Worm (Caenorhabditis elegans) whole organism, L2 larva: ENCODE data around the gene F54B11.5.
A peak's percentile ranks its signal among the peaks of the same experiment; 100 is the strongest.

Experiments used
- C34F6.9 ChIP-seq: fragments of 150-350 bp; optimal IDR thresholded peaks from 2 replicates; lab custom pipeline; 2014; ENCODE audit warnings: missing biosample characterization, missing genetic modification characterization
- F13H6.1 ChIP-seq: sonication (generic microtip); optimal IDR thresholded peaks from 2 replicates; lab custom pipeline; 2016; ENCODE audit warnings: missing genetic modification characterization, missing compliant biosample characterization
- R02D3.7 ChIP-seq: fragments of 150-350 bp; optimal IDR thresholded peaks from 2 replicates; lab custom pipeline; 2014; ENCODE audit warnings: missing biosample characterization, missing genetic modification characterization
- Y55F3AM.14 ChIP-seq: fragments of 200-800 bp; sonication (Bioruptor generic); optimal IDR thresholded peaks from 2 replicates; lab custom pipeline; 2018; ENCODE audit warnings: mild to moderate bottlenecking, missing genetic modification characterization, missing compliant biosample characterization
- ZK546.5 ChIP-seq: sonication (generic microtip); optimal IDR thresholded peaks from 2 replicates; lab custom pipeline; 2017; ENCODE audit warnings: missing biosample characterization, missing genetic modification characterization
- aly-2 ChIP-seq: fragments of 150-350 bp; optimal IDR thresholded peaks from 2 replicates; lab custom pipeline; 2014; ENCODE audit warnings: missing biosample characterization, missing genetic modification characterization
- ama-1 ChIP-seq: fragments of 150-350 bp; optimal IDR thresholded peaks from 2 replicates; lab custom pipeline; 2018; ENCODE audit warnings: inconsistent platforms
- blmp-1 ChIP-seq: sonication (generic microtip); optimal IDR thresholded peaks from 2 replicates; lab custom pipeline; 2017; ENCODE audit warnings: missing genetic modification characterization, mild to moderate bottlenecking, missing compliant biosample characterization, antibody characterized with exemption, moderate library complexity; ENCODE audit not compliant: insufficient read depth
- ceh-16 ChIP-seq: fragments of 150-350 bp; optimal IDR thresholded peaks from 2 replicates; lab custom pipeline; 2014; ENCODE audit warnings: missing biosample characterization, missing genetic modification characterization
- ceh-82 ChIP-seq: fragments of 150-350 bp; optimal IDR thresholded peaks from 2 replicates; lab custom pipeline; 2014; ENCODE audit warnings: missing biosample characterization, missing genetic modification characterization
- egl-27 ChIP-seq: sonication (generic microtip); optimal IDR thresholded peaks from 3 replicates; lab custom pipeline; 2017; ENCODE audit warnings: missing biosample characterization, missing genetic modification reagents, missing genetic modification characterization
- elt-3 ChIP-seq: sonication (generic microtip); optimal IDR thresholded peaks from 2 replicates; lab custom pipeline; 2017; ENCODE audit warnings: missing biosample characterization, missing genetic modification characterization
- fos-1 ChIP-seq: fragments of 150-350 bp; optimal IDR thresholded peaks from 2 replicates; lab custom pipeline; 2014; ENCODE audit warnings: missing biosample characterization, missing genetic modification characterization
- gmeb-1 ChIP-seq: fragments of 150-350 bp; optimal IDR thresholded peaks from 2 replicates; lab custom pipeline; 2014; ENCODE audit warnings: missing biosample characterization, missing genetic modification characterization
- lin-11 ChIP-seq: fragments of 150-350 bp; sonication (generic microtip); optimal IDR thresholded peaks from 2 replicates; lab custom pipeline; 2014; ENCODE audit warnings: missing biosample characterization, missing genetic modification characterization, inconsistent platforms, mixed read lengths
- lin-13 ChIP-seq: fragments of 150-350 bp; optimal IDR thresholded peaks from 2 replicates; lab custom pipeline; 2014; ENCODE audit warnings: missing biosample characterization, missing genetic modification reagents, missing genetic modification characterization
- lin-39 ChIP-seq: fragments of 150-350 bp; optimal IDR thresholded peaks from 2 replicates; lab custom pipeline; 2014; ENCODE audit warnings: missing biosample characterization, missing genetic modification reagents, missing genetic modification characterization
- lsy-2 ChIP-seq, 2 experiments: fragments of 150-350 bp in 1 of 2; sonication (generic microtip) in 1 of 2; optimal IDR thresholded peaks; 2 replicates each; lab custom pipeline; 2014 to 2017; ENCODE audit warnings: missing biosample characterization in 2 of 2, missing genetic modification characterization in 2 of 2
- mab-5 ChIP-seq: fragments of 150-350 bp; optimal IDR thresholded peaks from 2 replicates; lab custom pipeline; 2014; ENCODE audit warnings: missing biosample characterization, missing genetic modification characterization
- mbf-1 ChIP-seq: sonication (generic microtip); optimal IDR thresholded peaks from 2 replicates; lab custom pipeline; 2017; ENCODE audit warnings: missing biosample characterization, missing genetic modification characterization
- mdl-1 ChIP-seq, 2 experiments: fragments of 150-350 bp in 1 of 2; sonication (generic microtip) in 1 of 2; optimal IDR thresholded peaks; 2 replicates each; lab custom pipeline; 2017; ENCODE audit warnings: missing biosample characterization in 2 of 2, missing genetic modification characterization in 2 of 2
- nhr-10 ChIP-seq: sonication (generic microtip); optimal IDR thresholded peaks from 2 replicates; lab custom pipeline; 2017; ENCODE audit warnings: missing biosample characterization, missing genetic modification characterization
- nhr-11 ChIP-seq: fragments of 150-350 bp; optimal IDR thresholded peaks from 2 replicates; lab custom pipeline; 2014; ENCODE audit warnings: missing biosample characterization, missing genetic modification characterization
- nhr-12 ChIP-seq: fragments of 150-350 bp; optimal IDR thresholded peaks from 2 replicates; lab custom pipeline; 2014; ENCODE audit warnings: missing biosample characterization, missing genetic modification characterization
- nhr-129 ChIP-seq: fragments of 150-350 bp; optimal IDR thresholded peaks from 2 replicates; lab custom pipeline; 2014; ENCODE audit warnings: missing biosample characterization, missing genetic modification characterization
- nhr-21 ChIP-seq: fragments of 150-350 bp; optimal IDR thresholded peaks from 2 replicates; lab custom pipeline; 2014; ENCODE audit warnings: missing biosample characterization, missing genetic modification characterization
- nhr-237 ChIP-seq: fragments of 150-350 bp; optimal IDR thresholded peaks from 2 replicates; lab custom pipeline; 2014; ENCODE audit warnings: missing biosample characterization, missing genetic modification characterization
- nhr-25 ChIP-seq: fragments of 150-350 bp; sonication (generic microtip); optimal IDR thresholded peaks from 3 replicates; lab custom pipeline; 2014; ENCODE audit warnings: missing biosample characterization, missing genetic modification characterization
- nhr-6 ChIP-seq: fragments of 150-350 bp; optimal IDR thresholded peaks from 2 replicates; lab custom pipeline; 2014; ENCODE audit warnings: missing biosample characterization, missing genetic modification characterization
- nhr-77 ChIP-seq: fragments of 150-350 bp; optimal IDR thresholded peaks from 2 replicates; lab custom pipeline; 2014; ENCODE audit warnings: missing biosample characterization, missing genetic modification characterization
- peb-1 ChIP-seq: fragments of 150-350 bp; optimal IDR thresholded peaks from 2 replicates; lab custom pipeline; 2014; ENCODE audit warnings: missing biosample characterization, missing genetic modification characterization
- sem-4 ChIP-seq: fragments of 150-350 bp; optimal IDR thresholded peaks from 2 replicates; lab custom pipeline; 2014; ENCODE audit warnings: missing biosample characterization, missing genetic modification reagents, missing genetic modification characterization
- skn-1 ChIP-seq: sonication (generic microtip); optimal IDR thresholded peaks from 2 replicates; lab custom pipeline; 2017; ENCODE audit warnings: missing biosample characterization, missing genetic modification characterization
- sma-9 ChIP-seq, 2 experiments: fragments of 150-350 bp in 1 of 2; sonication (generic microtip) in 1 of 2; optimal IDR thresholded peaks; 2 replicates each; lab custom pipeline; 2014 to 2016; ENCODE audit warnings: missing genetic modification characterization in 2 of 2, mild to moderate bottlenecking in 1 of 2, missing biosample characterization in 1 of 2, missing compliant biosample characterization in 1 of 2, missing genetic modification reagents in 1 of 2, moderate library complexity in 1 of 2
- snpc-4 ChIP-seq: fragments of 150-350 bp; optimal IDR thresholded peaks from 2 replicates; lab custom pipeline; 2014; ENCODE audit warnings: missing biosample characterization, missing genetic modification characterization
- unc-39 ChIP-seq: fragments of 150-350 bp; optimal IDR thresholded peaks from 2 replicates; lab custom pipeline; 2014; ENCODE audit warnings: missing biosample characterization, missing genetic modification characterization
- zag-1 ChIP-seq: fragments of 150-350 bp; optimal IDR thresholded peaks from 2 replicates; lab custom pipeline; 2014; ENCODE audit warnings: missing biosample characterization, missing genetic modification characterization
- ztf-1 ChIP-seq: fragments of 200-800 bp; sonication (Bioruptor generic); conservative IDR thresholded peaks from 2 replicates; pipeline ENCODE4 v1.3.6; 2022; ENCODE audit warnings: missing genetic modification characterization, missing compliant biosample characterization
- ztf-4 ChIP-seq: fragments of 150-350 bp; optimal IDR thresholded peaks from 2 replicates; lab custom pipeline; 2014; ENCODE audit warnings: missing biosample characterization, missing genetic modification characterization

F54B11.5 gene

DNA sequence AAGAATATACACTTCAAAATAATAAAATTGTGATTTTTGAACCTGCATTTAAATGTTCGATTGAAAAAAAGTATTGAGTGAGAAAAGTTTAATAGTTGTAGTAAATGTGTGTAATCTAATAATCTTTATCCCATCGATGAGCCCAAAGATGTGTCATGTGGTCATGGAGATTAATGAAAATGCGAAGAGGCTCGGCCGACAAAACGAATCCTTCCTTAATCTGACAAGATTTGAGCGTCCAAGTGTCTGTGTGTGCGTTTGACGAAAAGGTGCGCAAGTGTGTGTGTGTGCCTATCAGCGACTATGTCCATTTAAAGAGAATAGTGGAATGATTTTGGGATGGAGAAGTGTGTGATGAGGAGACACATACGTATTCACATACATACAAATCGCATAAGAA, 21.8 kb downstream of the F54B11.5 start:
- no peak for TF ChIP-seq egl-27
- no peak for TF ChIP-seq nhr-129 (tag; lab: Kevin White, UChicago)
- TF ChIP-seq skn-1 (tag; lab: Kevin White, UChicago): no peak
- TF ChIP-seq aly-2 (tag; lab: Kevin White, UChicago): no peak
- TF ChIP-seq fos-1 (tag; lab: Kevin White, UChicago): no peak
- TF ChIP-seq nhr-25 (tag; lab: Kevin White, UChicago): no peak
- TF ChIP-seq zag-1 (tag; lab: Kevin White, UChicago): no peak
- no peak for TF ChIP-seq sma-9 (GFP tag; optimal IDR thresholded peaks at IDR 0.05; lab: Kevin White, UChicago)
- no peak for TF ChIP-seq sma-9 (tag; optimal IDR thresholded peaks at IDR 0.05; lab: Kevin White, UChicago)
- TF ChIP-seq ceh-16 (tag; lab: Kevin White, UChicago): no peak
- TF ChIP-seq F13H6.1 (tag; lab: Kevin White, UChicago): no peak

- TF ChIP-seq lsy-2 (tag; optimal IDR thresholded peaks at IDR 0.05; lab: Kevin White, UChicago) (no peak), nhr-237 (tag; lab: Kevin White, UChicago) (no peak), nhr-6 (tag; lab: Kevin White, UChicago) (no peak), ztf-4 (tag; lab: Kevin White, UChicago) (no peak), elt-3 (tag; lab: Kevin White, UChicago) (no peak), ZK546.5 (tag; lab: Kevin White, UChicago) (no peak), ceh-82 (no peak), zag-1 (tag; lab: Kevin White, UChicago) (no peak), nhr-77 (tag; lab: Kevin White, UChicago) (no peak), nhr-11 (tag; lab: Kevin White, UChicago) (no peak), peb-1 (tag; lab: Kevin White, UChicago) (no peak), nhr-21 (tag; lab: Kevin White, UChicago) (no peak), nhr-25 (tag; lab: Kevin White, UChicago) (no peak), lin-11 (no peak), nhr-129 (tag; lab: Kevin White, UChicago) (no peak), lin-13 (GFP tag; lab: Kevin White, UChicago) (no peak), fos-1 (tag; lab: Kevin White, UChicago) (no peak)
Measured at ce11 chrX:13569854-13570253, 26.0 kb downstream of the F54B11.5 start, which contains the start of gene R01E6.7. R01E6.7 (minus strand) TSS chrX:13569954.

DNA sequence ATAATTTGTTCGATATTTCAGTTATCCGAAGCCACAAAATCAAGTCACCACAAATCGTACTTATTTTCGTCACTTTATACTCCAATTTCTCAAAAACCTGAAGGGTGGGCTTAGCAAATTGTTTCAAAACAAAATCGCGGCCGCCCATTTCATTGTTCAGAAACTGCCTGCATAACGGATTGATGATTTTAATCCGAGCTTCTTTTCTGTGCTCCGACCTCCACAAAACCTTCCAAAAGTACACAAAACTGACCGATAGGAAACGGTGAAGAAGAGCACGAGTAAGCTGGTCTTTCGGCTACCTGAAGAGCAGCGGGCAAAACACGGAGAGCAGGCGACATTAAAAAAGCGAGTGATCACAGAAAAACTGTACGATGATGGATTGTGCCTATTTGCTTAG, 29.4 kb downstream of the F54B11.5 start, which contains the start of gene R01E6.2:
Gene R01E6.2 (minus strand): TSS at position 101 of the 400 bp plus-strand sequence.
- no peak for TF ChIP-seq elt-3 (tag; lab: Kevin White, UChicago)
- TF ChIP-seq nhr-77 (tag; lab: Kevin White, UChicago): no peak
- no peak for TF ChIP-seq sma-9 (GFP tag; optimal IDR thresholded peaks at IDR 0.05; lab: Kevin White, UChicago)
- TF ChIP-seq sma-9 (tag; optimal IDR thresholded peaks at IDR 0.05; lab: Kevin White, UChicago): no peak
- no peak for TF ChIP-seq nhr-237 (tag; lab: Kevin White, UChicago)

- TF ChIP-seq ama-1 (lab: Kevin White, UChicago): no peak
- TF ChIP-seq R02D3.7: no peak
- TF ChIP-seq elt-3 (tag; lab: Kevin White, UChicago): no peak
- TF ChIP-seq nhr-6 (tag; lab: Kevin White, UChicago): no peak
- TF ChIP-seq sma-9 (GFP tag; optimal IDR thresholded peaks at IDR 0.05; lab: Kevin White, UChicago): peak; percentile 72
- no peak for TF ChIP-seq sma-9 (tag; optimal IDR thresholded peaks at IDR 0.05; lab: Kevin White, UChicago)
- TF ChIP-seq nhr-10: no peak
- peak in 1 of 2 experiments; percentile 15 for TF ChIP-seq lsy-2 (tag; optimal IDR thresholded peaks at IDR 0.05; lab: Kevin White, UChicago)
- no peak for TF ChIP-seq nhr-25 (tag; lab: Kevin White, UChicago)
- TF ChIP-seq snpc-4 (tag; lab: Kevin White, UChicago): no peak
- TF ChIP-seq nhr-77 (tag; lab: Kevin White, UChicago): no peak
- TF ChIP-seq C34F6.9 (tag; lab: Kevin White, UChicago): peak; percentile 18
- TF ChIP-seq unc-39: no peak
- peak; percentile 65 for TF ChIP-seq F13H6.1 (tag; lab: Kevin White, UChicago)
- no peak for TF ChIP-seq blmp-1 (tag; lab: Kevin White, UChicago)
- no peak for TF ChIP-seq gmeb-1 (tag; lab: Kevin White, UChicago)
- no peak for TF ChIP-seq ceh-82
- no peak for TF ChIP-seq nhr-21 (tag; lab: Kevin White, UChicago)
- no peak for TF ChIP-seq ceh-16 (tag; lab: Kevin White, UChicago)
- TF ChIP-seq mab-5 (tag; lab: Kevin White, UChicago): peak; percentile 28
- no peak for TF ChIP-seq nhr-11 (tag; lab: Kevin White, UChicago)
- TF ChIP-seq nhr-12 (tag; lab: Kevin White, UChicago): no peak
- no peak for TF ChIP-seq mdl-1 (tag; optimal IDR thresholded peaks at IDR 0.05; lab: Kevin White, UChicago)
- no peak for TF ChIP-seq lin-39
- TF ChIP-seq Y55F3AM.14 (GFP tag; lab: Kevin White, UChicago): no peak
- no peak for TF ChIP-seq ztf-4 (tag; lab: Kevin White, UChicago)
- no peak for TF ChIP-seq ztf-1
- TF ChIP-seq mbf-1 (tag; lab: Kevin White, UChicago): no peak
- no peak for TF ChIP-seq sem-4
- TF ChIP-seq, all 48 proteins: peak for 5
Measured at ce11 chrX:13561954-13562353, 33.9 kb downstream of the F54B11.5 start.
